Fruit fly (Drosophila melanogaster) whole organism, adult: ENCODE data around the gene Las.

ENCODE experiments used
- CG11617 ChIP-seq: fragments of 200-800 bp; sonication (Bioruptor generic); optimal IDR thresholded peaks from 2 replicates; lab custom pipeline; 2017; ENCODE audit warnings: mild to moderate bottlenecking, missing biosample characterization, missing genetic modification reagents, missing genetic modification characterization
- CG12768 ChIP-seq: fragments of 200-800 bp; sonication (Bioruptor generic); optimal IDR thresholded peaks from 2 replicates; lab custom pipeline; 2017; ENCODE audit warnings: missing biosample characterization, missing genetic modification characterization, mild to moderate bottlenecking, moderate library complexity, missing genetic modification reagents
- CG14711 ChIP-seq: fragments of 200-800 bp; sonication (Bioruptor generic); optimal IDR thresholded peaks from 2 replicates; lab custom pipeline; 2018; ENCODE audit warnings: missing biosample characterization, mild to moderate bottlenecking, missing genetic modification characterization, moderate library complexity
- CG1620 ChIP-seq: fragments of 200-800 bp; sonication (Bioruptor generic); optimal IDR thresholded peaks from 2 replicates; lab custom pipeline; 2016; ENCODE audit warnings: missing biosample characterization, missing genetic modification characterization
- CG33017 ChIP-seq: fragments of 200-800 bp; sonication (Bioruptor generic); optimal IDR thresholded peaks from 2 replicates; lab custom pipeline; 2018; ENCODE audit warnings: missing biosample characterization, mild to moderate bottlenecking, missing genetic modification characterization, moderate library complexity
- CG5204 ChIP-seq: fragments of 200-800 bp; sonication (Bioruptor generic); optimal IDR thresholded peaks from 2 replicates; lab custom pipeline; 2016; ENCODE audit warnings: missing biosample characterization, missing genetic modification characterization
- CG7045 ChIP-seq: fragments of 200-800 bp; sonication (Bioruptor generic); optimal IDR thresholded peaks from 2 replicates; lab custom pipeline; 2017; ENCODE audit warnings: missing biosample characterization, mild to moderate bottlenecking, missing genetic modification characterization
- CG7101 ChIP-seq: fragments of 200-800 bp; sonication (Bioruptor generic); optimal IDR thresholded peaks from 2 replicates; lab custom pipeline; 2018; ENCODE audit warnings: missing biosample characterization, mild to moderate bottlenecking, missing genetic modification characterization, moderate library complexity
- Clk ChIP-seq: fragments of 200-800 bp; sonication (Bioruptor generic); optimal IDR thresholded peaks from 2 replicates; lab custom pipeline; 2017; ENCODE audit warnings: missing biosample characterization, missing genetic modification characterization
- Crg-1 ChIP-seq: fragments of 200-800 bp; sonication (Bioruptor generic); optimal IDR thresholded peaks from 2 replicates; lab custom pipeline; 2016; ENCODE audit warnings: missing biosample characterization, missing genetic modification characterization
- Hr96 ChIP-seq: fragments of 200-800 bp; sonication (Bioruptor generic); optimal IDR thresholded peaks from 2 replicates; lab custom pipeline; 2016; ENCODE audit warnings: missing biosample characterization, missing genetic modification characterization
- Mnt ChIP-seq: fragments of 200-800 bp; sonication (Bioruptor generic); optimal IDR thresholded peaks from 2 replicates; lab custom pipeline; 2016; ENCODE audit warnings: missing biosample characterization, mild to moderate bottlenecking, missing genetic modification characterization
- bab1 ChIP-seq: fragments of 200-800 bp; sonication (Bioruptor generic); optimal IDR thresholded peaks from 3 replicates; lab custom pipeline; 2019; ENCODE audit warnings: missing biosample characterization, mild to moderate bottlenecking, missing genetic modification characterization, moderate library complexity
- cic ChIP-seq: fragments of 200-800 bp; sonication (Bioruptor generic); optimal IDR thresholded peaks from 2 replicates; lab custom pipeline; 2017; ENCODE audit warnings: missing biosample characterization, mild to moderate bottlenecking, missing genetic modification characterization, moderate library complexity
- cnc ChIP-seq, 2 experiments: fragments of >200 bp; optimal IDR thresholded peaks; 2 replicates each; lab custom pipeline; 2017
- kay ChIP-seq: fragments of 200-800 bp; sonication (Bioruptor generic); peaks from one replicate; lab custom pipeline; 2016; ENCODE audit warnings: missing biosample characterization, missing genetic modification characterization, borderline replicate concordance
- ovo ChIP-seq: fragments of 200-800 bp; sonication (Bioruptor generic); optimal IDR thresholded peaks from 2 replicates; lab custom pipeline; 2016; ENCODE audit warnings: missing biosample characterization, missing genetic modification characterization
- pad ChIP-seq: fragments of 200-800 bp; sonication (Bioruptor generic); optimal IDR thresholded peaks from 3 replicates; lab custom pipeline; 2017; ENCODE audit warnings: missing biosample characterization, missing genetic modification characterization, mild to moderate bottlenecking, moderate library complexity, missing genetic modification reagents
- toe ChIP-seq: fragments of 200-800 bp; sonication (Bioruptor generic); optimal IDR thresholded peaks from 2 replicates; lab custom pipeline; 2016; ENCODE audit warnings: missing biosample characterization, missing genetic modification characterization

Gene Las

dm6 chr3L:20425888-20426287, 6.3 kb downstream of the Las start, which contains the start of gene CG5282:
Gene CG5282 (minus strand): TSS chr3L:20426071.
- TF ChIP-seq CG12768 (GFP tag; lab: Kevin White, UChicago) (no peak), CG14711 (tag; lab: Kevin White, UChicago) (no peak), CG1620 (GFP tag; lab: Kevin White, UChicago) (no peak), pad (no peak), CG5204 (GFP tag; lab: Kevin White, UChicago) (no peak), toe (GFP tag; lab: Kevin White, UChicago) (no peak), Crg-1 (GFP tag; lab: Kevin White, UChicago) (no peak), bab1 (GFP tag; lab: Kevin White, UChicago) (no peak), CG7101 (tag; lab: Kevin White, UChicago) (no peak), Clk (no peak), Mnt (GFP tag; lab: Kevin White, UChicago) (no peak)

dm6 chr3L:20413304-20413703, 18.9 kb downstream of the Las start, which contains the start of gene zye:
Gene zye (plus strand): TSS chr3L:20413604.
- TF ChIP-seq pad (no peak), ovo (GFP tag; lab: Kevin White, UChicago) (no peak), CG7101 (tag; lab: Kevin White, UChicago) (no peak), Crg-1 (GFP tag; lab: Kevin White, UChicago) (no peak), toe (GFP tag; lab: Kevin White, UChicago) (no peak), CG1620 (GFP tag; lab: Kevin White, UChicago) (no peak), kay (GFP tag; lab: Kevin White, UChicago) (no peak), Hr96 (GFP tag; lab: Kevin White, UChicago) (no peak), CG7045 (GFP tag; lab: Kevin White, UChicago) (no peak), Clk (no peak), cnc (optimal IDR thresholded peaks at IDR 0.05; lab: Kevin White, UChicago) (no peak), Mnt (GFP tag; lab: Kevin White, UChicago) (no peak), CG33017 (tag; lab: Kevin White, UChicago) (no peak), CG11617 (GFP tag; lab: Kevin White, UChicago) (no peak), cic (GFP tag; lab: Kevin White, UChicago) (no peak), CG12768 (GFP tag; lab: Kevin White, UChicago) (no peak), CG14711 (tag; lab: Kevin White, UChicago) (no peak), CG5204 (GFP tag; lab: Kevin White, UChicago) (no peak)

- peak; percentile 29 for TF ChIP-seq CG11617 (GFP tag; lab: Kevin White, UChicago)
- TF ChIP-seq Hr96 (GFP tag; lab: Kevin White, UChicago) = no peak
- TF ChIP-seq CG7101 (tag; lab: Kevin White, UChicago) = peak; percentile 35
- peak; percentile 36 for TF ChIP-seq bab1 (GFP tag; lab: Kevin White, UChicago)
- no peak for TF ChIP-seq Mnt (GFP tag; lab: Kevin White, UChicago)
Measured at dm6 chr3L:20410780-20411179, 21.4 kb downstream of the Las start.

- TF ChIP-seq pad (no peak), Hr96 (GFP tag; lab: Kevin White, UChicago) (no peak), cnc (optimal IDR thresholded peaks at IDR 0.05; lab: Kevin White, UChicago) (no peak), bab1 (GFP tag; lab: Kevin White, UChicago) (no peak)
Measured at dm6 chr3L:20410345-20410744, 21.8 kb downstream of the Las start, which contains the start of gene CG13248. Gene CG13248 (minus strand): TSS chr3L:20410566.

- TF ChIP-seq CG7101 (tag; lab: Kevin White, UChicago) (peak; percentile 12), cnc (optimal IDR thresholded peaks at IDR 0.05; lab: Kevin White, UChicago) (no peak), CG33017 (tag; lab: Kevin White, UChicago) (peak; percentile 26), CG11617 (GFP tag; lab: Kevin White, UChicago) (peak; percentile 12), CG5204 (GFP tag; lab: Kevin White, UChicago) (no peak), kay (GFP tag; lab: Kevin White, UChicago) (peak; percentile 14), CG7045 (GFP tag; lab: Kevin White, UChicago) (no peak), CG14711 (tag; lab: Kevin White, UChicago) (no peak)
Measured at dm6 chr3L:20405971-20406948, 25.9 kb downstream of the Las start.

dm6 chr3L:20405337-20405887, 26.7 kb downstream of the Las start:
- no peak for TF ChIP-seq cic (GFP tag; lab: Kevin White, UChicago)
- no peak for TF ChIP-seq CG12768 (GFP tag; lab: Kevin White, UChicago)
- no peak for TF ChIP-seq CG14711 (tag; lab: Kevin White, UChicago)
- no peak for TF ChIP-seq toe (GFP tag; lab: Kevin White, UChicago)
- no peak for TF ChIP-seq CG11617 (GFP tag; lab: Kevin White, UChicago)
- no peak for TF ChIP-seq CG1620 (GFP tag; lab: Kevin White, UChicago)
- TF ChIP-seq Mnt (GFP tag; lab: Kevin White, UChicago) = no peak
- TF ChIP-seq Hr96 (GFP tag; lab: Kevin White, UChicago) = no peak
- no peak for TF ChIP-seq CG5204 (GFP tag; lab: Kevin White, UChicago)
- no peak for TF ChIP-seq CG7101 (tag; lab: Kevin White, UChicago)
